Worm (Caenorhabditis elegans) whole organism, young adult: ENCODE data around the gene srw-60.

Source experiments
- C17E4.6 ChIP-seq: fragments of 200-800 bp; sonication (Bioruptor generic); IDR thresholded peaks from 2 replicates; pipeline ENCODE4 v1.3.6; 2022; ENCODE audit warnings: missing genetic modification reagents, missing genetic modification characterization, missing compliant biosample characterization
- D2030.7 ChIP-seq: fragments of 200-800 bp; sonication (Bioruptor generic); IDR thresholded peaks from 2 replicates; pipeline ENCODE4 v1.3.6; 2022; ENCODE audit warnings: missing genetic modification reagents, missing genetic modification characterization, missing compliant biosample characterization
- F10E7.11 ChIP-seq: sonication (generic microtip); optimal IDR thresholded peaks from 2 replicates; lab custom pipeline; 2017; ENCODE audit warnings: mild to moderate bottlenecking, missing genetic modification characterization, moderate library complexity, missing compliant biosample characterization
- F37B4.10 ChIP-seq: fragments of 200-800 bp; sonication (Bioruptor generic); IDR thresholded peaks from 2 replicates; pipeline ENCODE4 v1.3.6; 2022; ENCODE audit warnings: missing genetic modification characterization, missing compliant biosample characterization
- F39B2.1 ChIP-seq: fragments of 200-800 bp; sonication (Bioruptor generic); IDR thresholded peaks from 2 replicates; pipeline ENCODE4 v1.3.6; 2022; ENCODE audit warnings: missing genetic modification reagents, missing genetic modification characterization, missing compliant biosample characterization
- F55B11.4 ChIP-seq: sonication (generic microtip); optimal IDR thresholded peaks from 2 replicates; lab custom pipeline; 2016; ENCODE audit warnings: missing compliant biosample characterization, missing genetic modification characterization, borderline replicate concordance; ENCODE audit not compliant: insufficient read depth
- F57A8.1 ChIP-seq: fragments of 200-800 bp; sonication (Bioruptor generic); optimal IDR thresholded peaks from 2 replicates; lab custom pipeline; 2018; ENCODE audit warnings: mild to moderate bottlenecking, missing genetic modification characterization, moderate library complexity, missing compliant biosample characterization
- K11D2.4 ChIP-seq: fragments of 200-800 bp; sonication (Bioruptor generic); IDR thresholded peaks from 2 replicates; pipeline ENCODE4 v1.3.6; 2022; ENCODE audit warnings: missing genetic modification reagents, missing genetic modification characterization, missing compliant biosample characterization
- Y67H2A.10 ChIP-seq: fragments of 200-800 bp; sonication (Bioruptor generic); conservative IDR thresholded peaks from 2 replicates; pipeline ENCODE4 v1.3.6; 2022; ENCODE audit warnings: missing genetic modification reagents, missing genetic modification characterization, missing compliant biosample characterization
- Y95B8A.8 ChIP-seq: fragments of 200-800 bp; sonication (Bioruptor generic); IDR thresholded peaks from 2 replicates; pipeline ENCODE4 v1.3.6; 2022; ENCODE audit warnings: missing genetic modification reagents, missing genetic modification characterization, missing compliant biosample characterization
- akir-1 ChIP-seq: fragments of 200-800 bp; sonication (Bioruptor generic); optimal IDR thresholded peaks from 2 replicates; lab custom pipeline; 2018; ENCODE audit warnings: mild to moderate bottlenecking, missing genetic modification characterization, moderate library complexity, missing compliant biosample characterization
- aptf-3 ChIP-seq: fragments of 200-800 bp; sonication (Bioruptor generic); IDR thresholded peaks from 2 replicates; pipeline ENCODE4 v1.3.6; 2022; ENCODE audit warnings: missing genetic modification characterization, missing compliant biosample characterization
- atf-7 ChIP-seq: sonication (generic microtip); optimal IDR thresholded peaks from 2 replicates; lab custom pipeline; 2017; ENCODE audit warnings: mild to moderate bottlenecking, missing genetic modification characterization, missing compliant biosample characterization
- attf-3 ChIP-seq: fragments of 200-800 bp; sonication (Bioruptor generic); conservative IDR thresholded peaks from 2 replicates; pipeline ENCODE4 v1.3.6; 2022; ENCODE audit warnings: missing genetic modification reagents, missing genetic modification characterization, missing compliant biosample characterization
- ceh-58 ChIP-seq: fragments of 200-800 bp; sonication (Bioruptor generic); IDR thresholded peaks from 2 replicates; pipeline ENCODE4 v1.3.6; 2022; ENCODE audit warnings: missing genetic modification characterization, missing compliant biosample characterization
- ceh-79 ChIP-seq: sonication (generic microtip); optimal IDR thresholded peaks from 2 replicates; lab custom pipeline; 2017; ENCODE audit warnings: mild to moderate bottlenecking, missing genetic modification characterization, missing compliant biosample characterization
- dpff-1 ChIP-seq: sonication (generic microtip); optimal IDR thresholded peaks from 2 replicates; lab custom pipeline; 2017; ENCODE audit warnings: mild to moderate bottlenecking, missing genetic modification characterization, missing compliant biosample characterization
- efl-1 ChIP-seq: fragments of 150-350 bp; optimal IDR thresholded peaks from 2 replicates; lab custom pipeline; 2014; ENCODE audit warnings: missing biosample characterization, missing genetic modification reagents, missing genetic modification characterization
- egl-44 ChIP-seq: fragments of 200-800 bp; sonication (Bioruptor generic); IDR thresholded peaks from 2 replicates; pipeline ENCODE4 v1.3.6; 2022; ENCODE audit warnings: missing genetic modification reagents, missing genetic modification characterization, missing compliant biosample characterization
- egrh-3 ChIP-seq: fragments of 200-800 bp; sonication (Bioruptor generic); IDR thresholded peaks from 2 replicates; pipeline ENCODE4 v1.3.6; 2022; ENCODE audit warnings: missing genetic modification reagents, missing genetic modification characterization, missing compliant biosample characterization
- ets-4 ChIP-seq: fragments of 200-800 bp; sonication (Bioruptor generic); optimal IDR thresholded peaks from 2 replicates; lab custom pipeline; 2018; ENCODE audit warnings: mild to moderate bottlenecking, missing genetic modification characterization, missing compliant biosample characterization
- gei-17 ChIP-seq: fragments of 200-800 bp; sonication (Bioruptor generic); optimal IDR thresholded peaks from 2 replicates; lab custom pipeline; 2018; ENCODE audit warnings: mild to moderate bottlenecking, missing genetic modification characterization, missing compliant biosample characterization
- hmg-1.2 ChIP-seq: fragments of 200-800 bp; sonication (Bioruptor generic); IDR thresholded peaks from 2 replicates; pipeline ENCODE4 v1.3.6; 2022; ENCODE audit warnings: missing genetic modification reagents, missing genetic modification characterization, missing compliant biosample characterization
- hmg-20 ChIP-seq: fragments of 200-800 bp; sonication (Bioruptor generic); IDR thresholded peaks from 2 replicates; pipeline ENCODE4 v1.3.6; 2022; ENCODE audit warnings: missing genetic modification reagents, missing genetic modification characterization, missing compliant biosample characterization
- hsf-1 ChIP-seq: fragments of 200-800 bp; sonication (Bioruptor generic); IDR thresholded peaks from 2 replicates; pipeline ENCODE4 v1.3.6; 2022; ENCODE audit warnings: missing genetic modification reagents, missing genetic modification characterization, missing compliant biosample characterization
- mcd-1 ChIP-seq: fragments of 200-800 bp; sonication (Bioruptor generic); IDR thresholded peaks from 2 replicates; pipeline ENCODE4 v1.3.6; 2022; ENCODE audit warnings: missing genetic modification reagents, missing genetic modification characterization, missing compliant biosample characterization
- nfyb-1 ChIP-seq: fragments of 200-800 bp; sonication (Bioruptor generic); IDR thresholded peaks from 2 replicates; pipeline ENCODE4 v1.3.6; 2022; ENCODE audit warnings: missing genetic modification reagents, missing genetic modification characterization, missing compliant biosample characterization
- nhr-120 ChIP-seq: fragments of 200-800 bp; sonication (Bioruptor generic); IDR thresholded peaks from 2 replicates; pipeline ENCODE4 v1.3.6; 2022; ENCODE audit warnings: missing genetic modification characterization, missing compliant biosample characterization
- nhr-80 ChIP-seq: sonication (generic microtip); optimal IDR thresholded peaks from 2 replicates; lab custom pipeline; 2016; ENCODE audit warnings: missing genetic modification characterization, missing compliant biosample characterization
- pbrm-1 ChIP-seq: fragments of 200-800 bp; sonication (Bioruptor generic); IDR thresholded peaks from 2 replicates; pipeline ENCODE4 v1.3.6; 2022; ENCODE audit warnings: missing genetic modification reagents, missing genetic modification characterization, missing compliant biosample characterization
- pha-4 ChIP-seq: fragments of 150-350 bp; sonication (generic microtip); optimal IDR thresholded peaks from 2 replicates; lab custom pipeline; 2014; ENCODE audit warnings: missing biosample characterization, missing genetic modification reagents, missing genetic modification characterization
- rcor-1 ChIP-seq: fragments of 200-800 bp; sonication (Bioruptor generic); IDR thresholded peaks from 2 replicates; pipeline ENCODE4 v1.3.6; 2022; ENCODE audit warnings: missing genetic modification reagents, missing genetic modification characterization, missing compliant biosample characterization
- repo-1 ChIP-seq: sonication (generic microtip); optimal IDR thresholded peaks from 2 replicates; lab custom pipeline; 2017; ENCODE audit warnings: mild to moderate bottlenecking, missing genetic modification characterization, missing compliant biosample characterization
- tlf-1 ChIP-seq: fragments of 200-800 bp; sonication (Bioruptor generic); optimal IDR thresholded peaks from 2 replicates; lab custom pipeline; 2018; ENCODE audit warnings: mild to moderate bottlenecking, missing genetic modification characterization, missing compliant biosample characterization
- unc-62 ChIP-seq: fragments of 150-350 bp; optimal IDR thresholded peaks from 2 replicates; lab custom pipeline; 2014; ENCODE audit warnings: missing biosample characterization, missing genetic modification reagents, missing genetic modification characterization
- xnd-1 ChIP-seq: sonication (generic microtip); optimal IDR thresholded peaks from 2 replicates; lab custom pipeline; 2016; ENCODE audit warnings: missing genotype, missing genetic modification reagents, missing genetic modification characterization, missing compliant biosample characterization
- zfh-2 ChIP-seq: fragments of 200-800 bp; sonication (Bioruptor generic); conservative IDR thresholded peaks from 2 replicates; pipeline ENCODE4 v1.3.6; 2022; ENCODE audit warnings: missing genetic modification reagents, missing genetic modification characterization, missing compliant biosample characterization
- ztf-18 ChIP-seq: sonication (generic microtip); optimal IDR thresholded peaks from 2 replicates; lab custom pipeline; 2016; ENCODE audit warnings: missing genotype, mild to moderate bottlenecking, missing genetic modification characterization, missing compliant biosample characterization
- ztf-3 ChIP-seq: fragments of 200-800 bp; sonication (Bioruptor generic); optimal IDR thresholded peaks from 2 replicates; lab custom pipeline; 2018; ENCODE audit warnings: mild to moderate bottlenecking, missing genetic modification characterization, missing compliant biosample characterization

Gene srw-60

ce11 chrII:2922782-2923181 lies 35.6 kb upstream of the srw-60 start:
- TF ChIP-seq Y95B8A.8 (0 out of 2 replicates have a peak, but pooled peaks have one; percentile 0), mcd-1 (GFP tag; lab: Robert Waterston, UW) (0 out of 2 replicates have a peak, but pooled peaks have one; percentile 35), nhr-120 (no peak), tlf-1 (no peak), nfyb-1 (GFP tag; lab: Robert Waterston, UW) (0 out of 2 replicates have a peak, but pooled peaks have one; percentile 37), egrh-3 (GFP tag; lab: Robert Waterston, UW) (no peak), hmg-1.2 (GFP tag; lab: Robert Waterston, UW) (peak; percentile 93), hsf-1 (GFP tag; lab: Robert Waterston, UW) (0 out of 2 replicates have a peak, but pooled peaks have one; percentile 6)

ce11 chrII:2923617-2924016 lies 34.8 kb upstream of the srw-60 start, which contains the start of gene ZK355.2:
Gene ZK355.2 (plus strand): TSS chrII:2923917.
- no peak for TF ChIP-seq xnd-1 (tag; lab: Kevin White, UChicago)
- 0 out of 2 replicates have a peak, but pooled peaks have one; percentile 38 for TF ChIP-seq attf-3
- TF ChIP-seq gei-17 (GFP tag; lab: Kevin White, UChicago) = no peak
- TF ChIP-seq nhr-80 (tag; lab: Kevin White, UChicago) = peak; percentile 16
- no peak for TF ChIP-seq repo-1 (tag; lab: Kevin White, UChicago)
- no peak for TF ChIP-seq Y67H2A.10
- no peak for TF ChIP-seq ztf-18 (tag; lab: Kevin White, UChicago)

- TF ChIP-seq hmg-1.2 (GFP tag; lab: Robert Waterston, UW) (peak; percentile 67), F39B2.1 (GFP tag; lab: Robert Waterston, UW) (no peak), zfh-2 (peak; percentile 55; the same call in 1 of the 2 replicates), rcor-1 (GFP tag; lab: Robert Waterston, UW) (no peak), F37B4.10 (GFP tag; lab: Robert Waterston, UW) (no peak), efl-1 (GFP tag; lab: Kevin White, UChicago) (no peak), ets-4 (no peak), egrh-3 (GFP tag; lab: Robert Waterston, UW) (peak; percentile 61; the same call in 1 of the 2 replicates), pha-4 (tag; lab: Kevin White, UChicago) (no peak), pbrm-1 (GFP tag; lab: Robert Waterston, UW) (no peak), unc-62 (GFP tag; lab: Kevin White, UChicago) (no peak)
- TF ChIP-seq, all 124 proteins: peak for 3
These were observed 33.4 kb upstream of the srw-60 start for ce11 chrII:2925032-2925431.

ce11 chrII:2925806-2926558 lies 32.4 kb upstream of the srw-60 start:
- no peak for TF ChIP-seq ceh-58 (GFP tag; lab: Robert Waterston, UW)
- TF ChIP-seq F57A8.1 = no peak
- TF ChIP-seq mcd-1 (GFP tag; lab: Robert Waterston, UW) = 0 out of 2 replicates have a peak, but pooled peaks have one; percentile 28
- no peak for TF ChIP-seq F55B11.4
- no peak for TF ChIP-seq hmg-20 (GFP tag; lab: Robert Waterston, UW)
- peak; percentile 15 for TF ChIP-seq F10E7.11 (tag; lab: Kevin White, UChicago)
- no peak for TF ChIP-seq atf-7 (tag; lab: Kevin White, UChicago)
- no peak for TF ChIP-seq ceh-79 (tag; lab: Kevin White, UChicago)
- no peak for TF ChIP-seq ztf-3
- TF ChIP-seq aptf-3 (GFP tag; lab: Robert Waterston, UW) = 0 out of 2 replicates have a peak, but pooled peaks have one; percentile 7
- no peak for TF ChIP-seq egl-44 (GFP tag; lab: Robert Waterston, UW)
- TF ChIP-seq D2030.7 (GFP tag; lab: Robert Waterston, UW) = no peak
- peak; percentile 3 for TF ChIP-seq ets-4
- no peak for TF ChIP-seq akir-1 (GFP tag; lab: Kevin White, UChicago)
- TF ChIP-seq zfh-2 = peak; percentile 68
- TF ChIP-seq C17E4.6 (GFP tag; lab: Robert Waterston, UW) = no peak
- peak; percentile 72 for TF ChIP-seq egrh-3 (GFP tag; lab: Robert Waterston, UW)
- TF ChIP-seq dpff-1 = no peak
- TF ChIP-seq Y95B8A.8 = no peak
- TF ChIP-seq K11D2.4 (GFP tag; lab: Robert Waterston, UW) = no peak
